Fruit fly (Drosophila melanogaster) whole organism, prepupa: ENCODE data around the gene Vlet.

Experiments
- Blimp-1 ChIP-seq: fragments of 200-800 bp; sonication (Bioruptor generic); optimal IDR thresholded peaks from 3 replicates; lab custom pipeline; 2017; ENCODE audit warnings: missing biosample characterization, missing genetic modification characterization, mild to moderate bottlenecking, moderate library complexity, missing genetic modification reagents
- CG10631 ChIP-seq: fragments of 200-800 bp; sonication (Bioruptor generic); optimal IDR thresholded peaks from 2 replicates; lab custom pipeline; 2016; ENCODE audit warnings: missing biosample characterization, missing genetic modification characterization
- CG10669 ChIP-seq: fragments of 200-800 bp; sonication (Bioruptor generic); optimal IDR thresholded peaks from 3 replicates; lab custom pipeline; 2018; ENCODE audit warnings: missing biosample characterization, mild to moderate bottlenecking, missing genetic modification characterization, moderate library complexity
- CG11294 ChIP-seq: fragments of 200-800 bp; sonication (Bioruptor generic); IDR thresholded peaks from 2 replicates; pipeline ENCODE4 v1.3.6; 2022; ENCODE audit warnings: missing biosample characterization, missing genetic modification characterization
- CG11762 ChIP-seq: fragments of 200-800 bp; sonication (Bioruptor generic); optimal IDR thresholded peaks from 3 replicates; lab custom pipeline; 2016; ENCODE audit warnings: missing biosample characterization, missing genetic modification characterization; ENCODE audit not compliant: insufficient read depth
- CG15336 ChIP-seq: fragments of 200-800 bp; sonication (Bioruptor generic); IDR thresholded peaks from 2 replicates; pipeline ENCODE4 v1.3.6; 2022; ENCODE audit warnings: missing biosample characterization, missing genetic modification characterization
- CG1621 ChIP-seq: fragments of 200-800 bp; sonication (Bioruptor generic); optimal IDR thresholded peaks from 3 replicates; lab custom pipeline; 2018; ENCODE audit warnings: missing biosample characterization, mild to moderate bottlenecking, missing genetic modification characterization
- CG16779 ChIP-seq: fragments of 200-800 bp; sonication (Bioruptor generic); optimal IDR thresholded peaks from 3 replicates; lab custom pipeline; 2017; ENCODE audit warnings: missing biosample characterization, mild to moderate bottlenecking, missing genetic modification characterization
- CG3032 ChIP-seq: fragments of 200-800 bp; optimal IDR thresholded peaks from 2 replicates; lab custom pipeline; 2019; ENCODE audit warnings: missing biosample characterization, mild to moderate bottlenecking, missing genetic modification characterization, moderate library complexity
- CG31627 ChIP-seq: fragments of 200-800 bp; sonication (Bioruptor generic); optimal IDR thresholded peaks from 3 replicates; lab custom pipeline; 2016; ENCODE audit warnings: missing biosample characterization, missing genetic modification characterization
- CG32006 ChIP-seq: fragments of 200-800 bp; sonication (Bioruptor generic); optimal IDR thresholded peaks from 3 replicates; lab custom pipeline; 2017; ENCODE audit warnings: missing biosample characterization, mild to moderate bottlenecking, missing genetic modification characterization
- CG3919 ChIP-seq: fragments of 200-800 bp; sonication (Bioruptor generic); optimal IDR thresholded peaks from 3 replicates; lab custom pipeline; 2016; ENCODE audit warnings: missing biosample characterization, missing genetic modification characterization
- CG4318 ChIP-seq: fragments of 200-800 bp; sonication (Bioruptor generic); optimal IDR thresholded peaks from 3 replicates; lab custom pipeline; 2017; ENCODE audit warnings: missing biosample characterization, mild to moderate bottlenecking, missing genetic modification characterization
- CG6276 ChIP-seq: fragments of 200-800 bp; sonication (Bioruptor generic); optimal IDR thresholded peaks from 2 replicates; lab custom pipeline; 2017; ENCODE audit warnings: missing biosample characterization, mild to moderate bottlenecking, missing genetic modification characterization
- CG6792 ChIP-seq: fragments of 200-800 bp; sonication (Bioruptor generic); optimal IDR thresholded peaks from 3 replicates; lab custom pipeline; 2016; ENCODE audit warnings: missing biosample characterization, missing genetic modification characterization
- CG6808 ChIP-seq: fragments of 200-800 bp; sonication (Bioruptor generic); optimal IDR thresholded peaks from 3 replicates; lab custom pipeline; 2017; ENCODE audit warnings: missing biosample characterization, missing genetic modification characterization, mild to moderate bottlenecking, moderate library complexity, missing genetic modification reagents
- CG6854 ChIP-seq: fragments of 200-800 bp; sonication (Bioruptor generic); optimal IDR thresholded peaks from 2 replicates; lab custom pipeline; 2017; ENCODE audit warnings: missing biosample characterization, mild to moderate bottlenecking, missing genetic modification characterization
- CG7368 ChIP-seq: fragments of 200-800 bp; sonication (Bioruptor generic); optimal IDR thresholded peaks from 3 replicates; lab custom pipeline; 2016; ENCODE audit warnings: missing biosample characterization, missing genetic modification characterization
- CG8319 ChIP-seq: fragments of 200-800 bp; sonication (Bioruptor generic); optimal IDR thresholded peaks from 3 replicates; lab custom pipeline; 2016; ENCODE audit warnings: missing biosample characterization, missing genetic modification characterization
- CG8632 ChIP-seq: fragments of 200-800 bp; sonication (Bioruptor generic); optimal IDR thresholded peaks from 3 replicates; lab custom pipeline; 2016; ENCODE audit warnings: missing biosample characterization, missing genetic modification characterization
- CG9139 ChIP-seq: fragments of 200-800 bp; sonication (Bioruptor generic); optimal IDR thresholded peaks from 3 replicates; lab custom pipeline; 2017; ENCODE audit warnings: missing biosample characterization, mild to moderate bottlenecking, missing genetic modification characterization
- Eip78C ChIP-seq: fragments of 200-800 bp; sonication (Bioruptor generic); peaks from one replicate; lab custom pipeline; 2016; ENCODE audit warnings: missing biosample characterization, missing genetic modification characterization
- Eip93F ChIP-seq: fragments of 200-800 bp; sonication (Bioruptor generic); optimal IDR thresholded peaks from 2 replicates; lab custom pipeline; 2016; ENCODE audit warnings: missing biosample characterization, mild to moderate bottlenecking, missing genetic modification characterization
- Ets21C ChIP-seq: fragments of 200-800 bp; sonication (Bioruptor generic); optimal IDR thresholded peaks from 3 replicates; lab custom pipeline; 2016; ENCODE audit warnings: missing biosample characterization, missing genetic modification characterization
- Ets96B ChIP-seq: fragments of 200-800 bp; optimal IDR thresholded peaks from 2 replicates; lab custom pipeline; 2019; ENCODE audit warnings: missing biosample characterization, mild to moderate bottlenecking, missing genetic modification characterization, moderate library complexity
- Gug ChIP-seq: fragments of 200-800 bp; sonication (Bioruptor generic); IDR thresholded peaks from 2 replicates; pipeline ENCODE4 v1.3.6; 2022; ENCODE audit warnings: missing biosample characterization, missing genetic modification characterization
- Hr39 ChIP-seq: fragments of 200-800 bp; sonication (Bioruptor generic); optimal IDR thresholded peaks from 2 replicates; lab custom pipeline; 2016; ENCODE audit warnings: missing biosample characterization, missing genetic modification characterization
- Hr4 ChIP-seq: fragments of 200-800 bp; sonication (Bioruptor generic); optimal IDR thresholded peaks from 3 replicates; lab custom pipeline; 2016; ENCODE audit warnings: missing biosample characterization, missing genetic modification characterization
- Lpt ChIP-seq: fragments of 200-800 bp; sonication (Bioruptor generic); optimal IDR thresholded peaks from 3 replicates; lab custom pipeline; 2016; ENCODE audit warnings: missing biosample characterization, missing genetic modification characterization
- OdsH ChIP-seq: fragments of 200-800 bp; sonication (Bioruptor generic); optimal IDR thresholded peaks from 3 replicates; lab custom pipeline; 2016; ENCODE audit warnings: missing biosample characterization, missing genetic modification characterization
- Smox ChIP-seq: fragments of 200-800 bp; sonication (Bioruptor generic); optimal IDR thresholded peaks from 3 replicates; lab custom pipeline; 2016; ENCODE audit warnings: missing biosample characterization, missing genetic modification characterization
- Sox102F ChIP-seq: fragments of 200-800 bp; sonication (Bioruptor generic); optimal IDR thresholded peaks from 2 replicates; lab custom pipeline; 2016; ENCODE audit warnings: missing biosample characterization, mild to moderate bottlenecking, missing genetic modification characterization
- Sox14 ChIP-seq: fragments of 200-800 bp; sonication (Bioruptor generic); optimal IDR thresholded peaks from 3 replicates; lab custom pipeline; 2016; ENCODE audit warnings: missing biosample characterization, missing genetic modification characterization
- Sox15 ChIP-seq: fragments of 200-800 bp; sonication (Bioruptor generic); optimal IDR thresholded peaks from 3 replicates; lab custom pipeline; 2016; ENCODE audit warnings: missing biosample characterization, missing genetic modification characterization
- achi ChIP-seq: fragments of 200-800 bp; sonication (Bioruptor generic); optimal IDR thresholded peaks from 3 replicates; lab custom pipeline; 2016; ENCODE audit warnings: missing biosample characterization, missing genetic modification characterization
- cyc ChIP-seq: fragments of 200-800 bp; sonication (Bioruptor generic); optimal IDR thresholded peaks from 3 replicates; lab custom pipeline; 2016; ENCODE audit warnings: missing biosample characterization, missing genetic modification characterization
- dac ChIP-seq: fragments of 200-800 bp; sonication (Bioruptor generic); optimal IDR thresholded peaks from 2 replicates; lab custom pipeline; 2017; ENCODE audit warnings: missing biosample characterization, mild to moderate bottlenecking, missing genetic modification characterization
- eg ChIP-seq: fragments of 200-800 bp; sonication (Bioruptor generic); IDR thresholded peaks from 3 replicates; pipeline ENCODE4 v1.3.6; 2022; ENCODE audit warnings: missing biosample characterization, missing genetic modification characterization
- esn ChIP-seq: fragments of 200-800 bp; sonication (Bioruptor generic); optimal IDR thresholded peaks from 2 replicates; lab custom pipeline; 2016; ENCODE audit warnings: missing biosample characterization, mild to moderate bottlenecking, missing genetic modification characterization, moderate library complexity
- fd85E ChIP-seq: fragments of 200-800 bp; sonication (Bioruptor generic); optimal IDR thresholded peaks from 3 replicates; lab custom pipeline; 2016; ENCODE audit warnings: missing biosample characterization, missing genetic modification characterization
- fkh ChIP-seq: fragments of 200-800 bp; sonication (Bioruptor generic); optimal IDR thresholded peaks from 3 replicates; lab custom pipeline; 2017; ENCODE audit warnings: missing biosample characterization, mild to moderate bottlenecking, missing genetic modification characterization, moderate library complexity
- lz ChIP-seq: fragments of 200-800 bp; sonication (Bioruptor generic); optimal IDR thresholded peaks from 3 replicates; lab custom pipeline; 2016; ENCODE audit warnings: missing biosample characterization, missing genetic modification characterization
- net ChIP-seq: fragments of 200-800 bp; sonication (Bioruptor generic); optimal IDR thresholded peaks from 3 replicates; lab custom pipeline; 2016; ENCODE audit warnings: missing biosample characterization, missing genetic modification characterization
- salr ChIP-seq, 2 experiments: fragments of 200-800 bp; sonication (Bioruptor generic); optimal IDR thresholded peaks; 3 replicates each; lab custom pipeline; 2016 to 2018; ENCODE audit warnings: missing biosample characterization in 2 of 2, missing genetic modification characterization in 2 of 2, mild to moderate bottlenecking in 1 of 2
- spab ChIP-seq: fragments of 200-800 bp; sonication (Bioruptor generic); optimal IDR thresholded peaks from 2 replicates; lab custom pipeline; 2017; ENCODE audit warnings: missing biosample characterization, mild to moderate bottlenecking, missing genetic modification characterization, missing genetic modification reagents
- svp ChIP-seq: fragments of 200-800 bp; sonication (Bioruptor generic); peaks from one replicate; lab custom pipeline; 2016; ENCODE audit warnings: missing biosample characterization, missing genetic modification characterization
- topi ChIP-seq: fragments of 200-800 bp; sonication (Bioruptor generic); optimal IDR thresholded peaks from 3 replicates; lab custom pipeline; 2016; ENCODE audit warnings: missing biosample characterization, missing genetic modification characterization

The Vlet gene

DNA sequence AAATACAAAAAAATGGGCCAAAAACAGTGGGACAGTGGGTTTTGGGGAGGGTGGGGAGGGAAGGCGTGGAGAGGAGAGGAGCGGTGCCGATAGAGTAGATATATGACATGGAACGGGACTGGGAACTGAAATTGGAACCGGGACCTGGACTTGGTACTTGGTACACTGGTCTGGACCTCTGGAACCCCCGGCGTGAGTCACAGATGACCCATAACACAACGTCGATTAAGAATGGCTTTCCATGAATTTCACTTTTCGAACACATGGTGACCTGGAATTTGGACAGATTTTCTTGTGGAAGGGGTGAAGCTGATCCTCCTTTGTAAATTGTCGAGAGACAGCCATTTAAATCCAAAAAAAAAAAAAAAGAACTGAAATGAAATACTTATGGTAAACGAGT is 8.3 kb upstream of the Vlet start:
- TF ChIP-seq CG6808 (GFP tag; lab: Kevin White, UChicago) (peak; percentile 5), Gug (GFP tag; lab: Robert Waterston, UW) (0 out of 2 replicates have a peak, but pooled peaks have one; percentile 9), Ets21C (GFP tag; lab: Kevin White, UChicago) (no peak), eg (GFP tag; lab: Robert Waterston, UW) (no peak), Blimp-1 (GFP tag; lab: Kevin White, UChicago) (peak; percentile 52), Eip78C (peak; percentile 41), svp (GFP tag; lab: Kevin White, UChicago) (peak; percentile 65)

DNA sequence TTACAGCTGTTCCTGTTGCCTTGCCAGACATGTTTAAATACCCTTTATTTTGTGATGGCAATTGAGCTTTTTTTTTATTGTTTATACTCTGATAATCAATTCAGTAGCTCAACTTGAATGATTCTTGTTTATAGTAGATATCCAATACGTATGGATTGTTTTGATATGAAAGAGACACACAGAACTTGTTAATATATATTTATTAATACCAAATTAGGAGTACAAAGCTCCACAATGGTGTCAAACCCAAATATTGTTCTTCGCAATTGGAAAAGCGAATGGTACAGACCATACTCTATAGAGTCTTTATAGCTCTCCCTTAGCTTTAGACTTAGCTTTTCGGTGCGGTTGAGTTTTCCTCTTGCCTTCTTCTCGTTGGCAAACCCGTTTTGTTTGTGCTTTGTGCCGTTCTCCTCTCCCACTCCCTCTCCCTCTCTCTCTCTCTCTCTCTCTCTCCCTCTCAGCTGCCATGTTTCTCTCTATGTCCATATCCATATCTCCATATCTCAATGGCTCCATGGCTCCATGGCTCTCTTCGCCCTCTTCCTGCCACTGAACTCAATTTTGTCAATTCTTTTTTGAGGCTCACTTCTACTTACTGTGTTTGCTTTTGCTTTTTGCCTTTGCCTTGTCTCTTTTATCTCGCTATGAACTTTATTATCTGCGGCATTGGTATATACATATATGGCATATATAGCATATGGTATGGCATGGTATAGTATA is 7.7 kb upstream of the Vlet start:
- peak; percentile 79 for TF ChIP-seq CG6792 (GFP tag; lab: Kevin White, UChicago)
- TF ChIP-seq CG10631: peak; percentile 90
- TF ChIP-seq CG3919 (GFP tag; lab: Kevin White, UChicago): peak; percentile 68
- TF ChIP-seq Sox15 (GFP tag; lab: Kevin White, UChicago): peak; percentile 54
- peak; percentile 31 for TF ChIP-seq CG6854 (GFP tag; lab: Kevin White, UChicago)
- peak; percentile 77 for TF ChIP-seq lz (GFP tag; lab: Kevin White, UChicago)
- TF ChIP-seq CG15336 (GFP tag; lab: Robert Waterston, UW): peak; percentile 62; the same call in 1 of the 2 replicates
- peak; percentile 86 for TF ChIP-seq CG10669 (GFP tag; lab: Kevin White, UChicago)
- TF ChIP-seq Sox14 (GFP tag; lab: Kevin White, UChicago): peak; percentile 66
- TF ChIP-seq spab (GFP tag; lab: Kevin White, UChicago): peak; percentile 81
- peak; percentile 60 for TF ChIP-seq CG9139 (GFP tag; lab: Kevin White, UChicago)
- peak; percentile 82 for TF ChIP-seq Smox
- no peak for TF ChIP-seq eg (GFP tag; lab: Robert Waterston, UW)
- TF ChIP-seq CG16779: peak; percentile 55
- peak; percentile 49 for TF ChIP-seq CG6276
- TF ChIP-seq Sox102F (GFP tag; lab: Kevin White, UChicago): peak; percentile 70
- TF ChIP-seq achi (GFP tag; lab: Kevin White, UChicago): peak; percentile 83
- TF ChIP-seq CG6808 (GFP tag; lab: Kevin White, UChicago): peak; percentile 87
- TF ChIP-seq CG31627: peak; percentile 67
- TF ChIP-seq salr (GFP tag; optimal IDR thresholded peaks at IDR 0.05; lab: Kevin White, UChicago): peak; percentile 48 to 72
- peak; percentile 22 for TF ChIP-seq Hr4 (GFP tag; lab: Kevin White, UChicago)
- peak; percentile 52 for TF ChIP-seq CG1621 (tag; lab: Kevin White, UChicago)
- no peak for TF ChIP-seq Gug (GFP tag; lab: Robert Waterston, UW)
- TF ChIP-seq CG7368 (GFP tag; lab: Kevin White, UChicago): peak; percentile 68
- TF ChIP-seq CG3032 (tag; lab: Kevin White, UChicago): peak; percentile 87
- TF ChIP-seq Hr39 (GFP tag; lab: Kevin White, UChicago): peak; percentile 67
- peak; percentile 80 for TF ChIP-seq svp (GFP tag; lab: Kevin White, UChicago)
- peak; percentile 59 for TF ChIP-seq Ets21C (GFP tag; lab: Kevin White, UChicago)
- TF ChIP-seq cyc (GFP tag; lab: Kevin White, UChicago): peak; percentile 69
- peak; percentile 87 for TF ChIP-seq Ets96B
- peak; percentile 65 for TF ChIP-seq CG8319 (GFP tag; lab: Kevin White, UChicago)
- TF ChIP-seq CG11762 (GFP tag; lab: Kevin White, UChicago): peak; percentile 56
- peak; percentile 71 for TF ChIP-seq CG8632 (GFP tag; lab: Kevin White, UChicago)
- peak; percentile 67 for TF ChIP-seq Lpt
- TF ChIP-seq fd85E (GFP tag; lab: Kevin White, UChicago): no peak
- TF ChIP-seq CG32006 (GFP tag; lab: Kevin White, UChicago): peak; percentile 76
- peak; percentile 43 for TF ChIP-seq CG4318 (GFP tag; lab: Kevin White, UChicago)
- TF ChIP-seq Blimp-1 (GFP tag; lab: Kevin White, UChicago): peak; percentile 29
- peak; percentile 82 for TF ChIP-seq OdsH (GFP tag; lab: Kevin White, UChicago)
- TF ChIP-seq esn (GFP tag; lab: Kevin White, UChicago): peak; percentile 86
- peak; percentile 94 for TF ChIP-seq fkh
- peak; percentile 59 for TF ChIP-seq Eip93F (GFP tag; lab: Kevin White, UChicago)
- peak; percentile 91 for TF ChIP-seq Eip78C
- no peak for TF ChIP-seq dac (GFP tag; lab: Kevin White, UChicago)
- TF ChIP-seq net: peak; percentile 59
- TF ChIP-seq CG11294 (GFP tag; lab: Robert Waterston, UW): no peak
- TF ChIP-seq topi: peak; percentile 83
